Fruit fly (Drosophila melanogaster) whole organism, embryonic: Measurements from ENCODE around the gene Mst36Fb.

Experiments
- Asciz ChIP-seq: fragments of 200-800 bp; sonication (Bioruptor generic); optimal IDR thresholded peaks from 2 replicates; lab custom pipeline; 2017; ENCODE audit warnings: missing biosample characterization, mild to moderate bottlenecking, missing genetic modification characterization, missing genetic modification reagents
- Atf-2 ChIP-seq: fragments of 200-800 bp; sonication (Bioruptor generic); optimal IDR thresholded peaks from 2 replicates; lab custom pipeline; 2016; ENCODE audit warnings: missing biosample characterization, missing genetic modification characterization
- Atf6 ChIP-seq: fragments of 200-800 bp; sonication (Bioruptor generic); IDR thresholded peaks from 2 replicates; pipeline ENCODE4 v1.3.6; 2022; ENCODE audit warnings: missing biosample characterization, missing genetic modification characterization
- Bgb ChIP-seq: fragments of 200-800 bp; sonication (Bioruptor generic); IDR thresholded peaks from 2 replicates; pipeline ENCODE4 v1.3.6; 2022; ENCODE audit warnings: missing biosample characterization, missing genetic modification characterization; ENCODE audit not compliant: partially characterized antibody
- CG10209 ChIP-seq: fragments of 200-800 bp; sonication (Bioruptor generic); optimal IDR thresholded peaks from 3 replicates; lab custom pipeline; 2017; ENCODE audit warnings: missing biosample characterization, mild to moderate bottlenecking, missing genetic modification characterization, missing genetic modification reagents
- CG10654 ChIP-seq: fragments of 200-800 bp; sonication (Bioruptor generic); optimal IDR thresholded peaks from 2 replicates; lab custom pipeline; 2016; ENCODE audit warnings: missing biosample characterization, missing genetic modification characterization
- CG11504 ChIP-seq: fragments of 200-800 bp; sonication (Bioruptor generic); optimal IDR thresholded peaks from 3 replicates; lab custom pipeline; 2019; ENCODE audit warnings: missing biosample characterization, mild to moderate bottlenecking, missing genetic modification characterization, moderate library complexity
- CG11696 ChIP-seq: fragments of 200-800 bp; sonication (Bioruptor generic); IDR thresholded peaks from 2 replicates; pipeline ENCODE4 v1.3.6; 2022; ENCODE audit warnings: missing biosample characterization, missing genetic modification characterization
- CG13123 ChIP-seq: fragments of 200-800 bp; sonication (Bioruptor generic); optimal IDR thresholded peaks from 2 replicates; lab custom pipeline; 2016; ENCODE audit warnings: missing biosample characterization, missing genetic modification characterization
- CG14441 ChIP-seq: fragments of 200-800 bp; sonication (Bioruptor generic); IDR thresholded peaks from 2 replicates; pipeline ENCODE4 v1.3.6; 2022; ENCODE audit warnings: missing biosample characterization, missing genetic modification characterization
- CG16815 ChIP-seq: fragments of 200-800 bp; sonication (Bioruptor generic); optimal IDR thresholded peaks from 3 replicates; lab custom pipeline; 2017; ENCODE audit warnings: missing biosample characterization, mild to moderate bottlenecking, missing genetic modification characterization
- CG2875 ChIP-seq: fragments of 200-800 bp; sonication (Bioruptor generic); optimal IDR thresholded peaks from 2 replicates; lab custom pipeline; 2017; ENCODE audit warnings: missing biosample characterization, mild to moderate bottlenecking, missing genetic modification characterization, missing genetic modification reagents
- CG30403 ChIP-seq: fragments of 200-800 bp; sonication (Bioruptor generic); optimal IDR thresholded peaks from 3 replicates; lab custom pipeline; 2016; ENCODE audit warnings: missing biosample characterization, missing genetic modification characterization
- CG3065 ChIP-seq: fragments of 200-800 bp; sonication (Bioruptor generic); optimal IDR thresholded peaks from 2 replicates; lab custom pipeline; 2016; ENCODE audit warnings: missing biosample characterization, missing genetic modification characterization
- CG31441 ChIP-seq: fragments of 200-800 bp; sonication (Bioruptor generic); IDR thresholded peaks from 2 replicates; pipeline ENCODE4 v1.3.6; 2022; ENCODE audit warnings: missing biosample characterization, missing genetic modification characterization
- CG3995 ChIP-seq: fragments of 200-800 bp; sonication (Bioruptor generic); optimal IDR thresholded peaks from 3 replicates; lab custom pipeline; 2016; ENCODE audit warnings: missing biosample characterization, missing genetic modification characterization
- CG6175 ChIP-seq: fragments of 200-800 bp; sonication (Bioruptor generic); IDR thresholded peaks from 3 replicates; pipeline ENCODE4 v1.3.6; 2022; ENCODE audit warnings: missing biosample characterization, missing genetic modification characterization
- CG6791 ChIP-seq: fragments of 200-800 bp; sonication (Bioruptor generic); IDR thresholded peaks from 3 replicates; pipeline ENCODE4 v1.3.6; 2022; ENCODE audit warnings: missing biosample characterization, missing genetic modification characterization; ENCODE audit not compliant: partially characterized antibody
- CG6854 ChIP-seq: fragments of 200-800 bp; sonication (Bioruptor generic); optimal IDR thresholded peaks from 3 replicates; lab custom pipeline; 2017; ENCODE audit warnings: missing biosample characterization, mild to moderate bottlenecking, missing genetic modification characterization
- CG7372 ChIP-seq: fragments of 200-800 bp; sonication (Bioruptor generic); IDR thresholded peaks from 2 replicates; pipeline ENCODE4 v1.3.6; 2022; ENCODE audit warnings: missing biosample characterization, missing genetic modification characterization
- CG9609 ChIP-seq: fragments of 200-800 bp; sonication (Bioruptor generic); optimal IDR thresholded peaks from 3 replicates; lab custom pipeline; 2016; ENCODE audit warnings: missing biosample characterization, missing genetic modification characterization
- Chrac-16 ChIP-seq: fragments of 200-800 bp; sonication (Bioruptor generic); optimal IDR thresholded peaks from 3 replicates; lab custom pipeline; 2016; ENCODE audit warnings: missing biosample characterization, missing genetic modification characterization
- CkIIα-i1 ChIP-seq: fragments of 200-800 bp; sonication (Bioruptor generic); IDR thresholded peaks from 2 replicates; pipeline ENCODE4 v1.3.6; 2022; ENCODE audit warnings: missing biosample characterization, missing genetic modification characterization
- Dad ChIP-seq: fragments of 200-800 bp; sonication (Bioruptor generic); optimal IDR thresholded peaks from 3 replicates; lab custom pipeline; 2016; ENCODE audit warnings: missing biosample characterization, missing genetic modification characterization
- Dbx ChIP-seq: fragments of 200-800 bp; sonication (Bioruptor generic); IDR thresholded peaks from 3 replicates; pipeline ENCODE4 v1.3.6; 2022; ENCODE audit warnings: missing biosample characterization, missing genetic modification characterization
- E2f1 ChIP-seq: fragments of 200-800 bp; sonication (Bioruptor generic); IDR thresholded peaks from 2 replicates; pipeline ENCODE4 v1.3.6; 2022; ENCODE audit warnings: missing biosample characterization, missing genetic modification characterization
- Ets97D ChIP-seq: fragments of 200-800 bp; sonication (Bioruptor generic); optimal IDR thresholded peaks from 3 replicates; lab custom pipeline; 2016; ENCODE audit warnings: missing biosample characterization, missing genetic modification characterization
- H15 ChIP-seq: fragments of 200-800 bp; sonication (Bioruptor generic); IDR thresholded peaks from 3 replicates; pipeline ENCODE4 v1.3.6; 2022; ENCODE audit warnings: missing biosample characterization, missing genetic modification characterization
- MESR4 ChIP-seq: fragments of 200-800 bp; sonication (Bioruptor generic); optimal IDR thresholded peaks from 2 replicates; lab custom pipeline; 2018; ENCODE audit warnings: missing biosample characterization, mild to moderate bottlenecking, missing genetic modification characterization, moderate library complexity
- Myb ChIP-seq: fragments of 200-800 bp; sonication (Bioruptor generic); optimal IDR thresholded peaks from 2 replicates; lab custom pipeline; 2016; ENCODE audit warnings: missing biosample characterization, missing genetic modification characterization
- Sin3A ChIP-seq: fragments of >200 bp; optimal IDR thresholded peaks from 2 replicates; lab custom pipeline; 2018
- ara ChIP-seq: fragments of 200-800 bp; sonication (Bioruptor generic); IDR thresholded peaks from 2 replicates; pipeline ENCODE4 v1.3.6; 2022; ENCODE audit warnings: missing biosample characterization, missing genetic modification characterization
- ato ChIP-seq: fragments of 200-800 bp; sonication (Bioruptor generic); IDR thresholded peaks from 2 replicates; pipeline ENCODE4 v1.3.6; 2022; ENCODE audit warnings: missing biosample characterization, missing genetic modification characterization; ENCODE audit not compliant: partially characterized antibody
- bsh ChIP-seq, 2 experiments: fragments of 200-800 bp; sonication (Bioruptor generic); optimal IDR thresholded peaks; 2 replicates each; lab custom pipeline; 2017 to 2018; ENCODE audit warnings: mild to moderate bottlenecking in 2 of 2, missing biosample characterization in 2 of 2, missing genetic modification characterization in 2 of 2, moderate library complexity in 1 of 2
- cato ChIP-seq: fragments of 200-800 bp; sonication (Bioruptor generic); optimal IDR thresholded peaks from 2 replicates; lab custom pipeline; 2016; ENCODE audit warnings: missing biosample characterization, missing genetic modification characterization, borderline replicate concordance
- chm ChIP-seq: fragments of 200-800 bp; sonication (Bioruptor generic); IDR thresholded peaks from 2 replicates; pipeline ENCODE4 v1.3.6; 2022; ENCODE audit warnings: missing biosample characterization, missing genetic modification characterization
- da ChIP-seq: fragments of 200-800 bp; sonication (Bioruptor generic); optimal IDR thresholded peaks from 2 replicates; lab custom pipeline; 2016; ENCODE audit warnings: missing biosample characterization, missing genetic modification characterization
- h ChIP-seq: fragments of >200 bp; optimal IDR thresholded peaks from 2 replicates; lab custom pipeline; 2017
- ham ChIP-seq: fragments of 200-800 bp; sonication (Bioruptor generic); IDR thresholded peaks from 2 replicates; pipeline ENCODE4 v1.3.6; 2022; ENCODE audit warnings: missing biosample characterization, missing genetic modification characterization
- jigr1 ChIP-seq: fragments of 200-800 bp; sonication (Bioruptor generic); IDR thresholded peaks from 3 replicates; pipeline ENCODE4 v1.3.6; 2022; ENCODE audit warnings: missing biosample characterization, missing genetic modification characterization
- jing ChIP-seq: fragments of 200-800 bp; sonication (Bioruptor generic); optimal IDR thresholded peaks from 2 replicates; lab custom pipeline; 2018; ENCODE audit warnings: missing biosample characterization, mild to moderate bottlenecking, missing genetic modification characterization
- klu ChIP-seq: fragments of 200-800 bp; sonication (Bioruptor generic); IDR thresholded peaks from 2 replicates; pipeline ENCODE4 v1.3.6; 2022; ENCODE audit warnings: missing biosample characterization, missing genetic modification characterization
- lmd ChIP-seq: fragments of 200-800 bp; sonication (Bioruptor generic); IDR thresholded peaks from 2 replicates; pipeline ENCODE4 v1.3.6; 2022; ENCODE audit warnings: missing biosample characterization, missing genetic modification characterization
- peb ChIP-seq: fragments of 200-800 bp; sonication (Bioruptor generic); IDR thresholded peaks from 2 replicates; pipeline ENCODE4 v1.3.6; 2022; ENCODE audit warnings: missing biosample characterization, missing genetic modification characterization
- pho ChIP-seq: fragments of 200-800 bp; sonication (Bioruptor generic); optimal IDR thresholded peaks from 2 replicates; lab custom pipeline; 2016; ENCODE audit warnings: missing biosample characterization, missing genetic modification characterization
- rib ChIP-seq: fragments of 200-800 bp; sonication (Bioruptor generic); IDR thresholded peaks from 2 replicates; pipeline ENCODE4 v1.3.6; 2022; ENCODE audit warnings: missing biosample characterization, missing genetic modification characterization
- ro ChIP-seq: fragments of 200-800 bp; sonication (Bioruptor generic); IDR thresholded peaks from 2 replicates; pipeline ENCODE4 v1.3.6; 2022; ENCODE audit warnings: missing biosample characterization, missing genetic modification characterization
- run ChIP-seq: fragments of 200-800 bp; sonication (Bioruptor generic); optimal IDR thresholded peaks from 3 replicates; lab custom pipeline; 2018; ENCODE audit warnings: missing biosample characterization, mild to moderate bottlenecking, missing genetic modification characterization
- sisA ChIP-seq: fragments of 200-800 bp; sonication (Bioruptor generic); IDR thresholded peaks from 2 replicates; pipeline ENCODE4 v1.3.6; 2022; ENCODE audit warnings: missing biosample characterization, missing genetic modification characterization
- stwl ChIP-seq: fragments of 200-800 bp; sonication (Bioruptor generic); optimal IDR thresholded peaks from 3 replicates; lab custom pipeline; 2018; ENCODE audit warnings: missing biosample characterization, mild to moderate bottlenecking, missing genetic modification characterization, moderate library complexity
- sug ChIP-seq: fragments of 200-800 bp; optimal IDR thresholded peaks from 2 replicates; lab custom pipeline; 2019; ENCODE audit warnings: missing biosample characterization, mild to moderate bottlenecking, missing genetic modification characterization, moderate library complexity
- ttk ChIP-seq: fragments of 200-800 bp; sonication (Bioruptor generic); IDR thresholded peaks from 2 replicates; pipeline ENCODE4 v2.1.2; 2022; ENCODE audit warnings: missing biosample characterization, missing genetic modification characterization
- wdn ChIP-seq: fragments of 200-800 bp; sonication (Bioruptor generic); IDR thresholded peaks from 2 replicates; pipeline ENCODE4 v1.3.6; 2022; ENCODE audit warnings: missing biosample characterization, missing genetic modification characterization

Mst36Fb gene

dm6 chr2L:18653328-18653675, 21.6 kb downstream of the Mst36Fb start (continued):
- peak; percentile 58 for TF ChIP-seq E2f1 (GFP tag; lab: Robert Waterston, UW)
- peak; percentile 60; the same call in 1 of the 2 replicates for TF ChIP-seq CG11696 (GFP tag; lab: Robert Waterston, UW)
- no peak; the same call in 1 of the 2 replicates for TF ChIP-seq chm (GFP tag; lab: Robert Waterston, UW)
- TF ChIP-seq Sin3A (lab: Kevin White, UChicago) = no peak
- TF ChIP-seq MESR4 (GFP tag; lab: Kevin White, UChicago) = no peak
- TF ChIP-seq CG9609 (GFP tag; lab: Kevin White, UChicago) = no peak
- TF ChIP-seq CG14441 (GFP tag; lab: Robert Waterston, UW) = peak; percentile 67
- peak; percentile 21 for TF ChIP-seq CG3065 (GFP tag; lab: Kevin White, UChicago)
- peak; percentile 72 for TF ChIP-seq jing (GFP tag; lab: Kevin White, UChicago)
- TF ChIP-seq CG7372 = peak; percentile 31; the same call in 1 of the 2 replicates
- peak; percentile 91 for TF ChIP-seq ara (GFP tag; lab: Robert Waterston, UW)
- no peak for TF ChIP-seq ato
- peak in 1 of 2 experiments; percentile 76 for TF ChIP-seq bsh (GFP tag; optimal IDR thresholded peaks at IDR 0.05; lab: Kevin White, UChicago)
- no peak for TF ChIP-seq CkIIα-i1 (GFP tag; lab: Robert Waterston, UW)
- peak; percentile 85 for TF ChIP-seq CG31441 (GFP tag; lab: Robert Waterston, UW)
- peak; percentile 65 for TF ChIP-seq Dad
- TF ChIP-seq klu (GFP tag; lab: Robert Waterston, UW) = no peak
- no peak for TF ChIP-seq rib (GFP tag; lab: Robert Waterston, UW)
- peak; percentile 69 for TF ChIP-seq sisA (GFP tag; lab: Robert Waterston, UW)
- TF ChIP-seq CG6791 (GFP tag; lab: Robert Waterston, UW) = no peak
- no peak for TF ChIP-seq Dbx
- no peak for TF ChIP-seq CG6854
- TF ChIP-seq ro = peak; percentile 56
- peak; percentile 24 for TF ChIP-seq CG13123
- TF ChIP-seq Chrac-16 = peak; percentile 15
- TF ChIP-seq wdn (GFP tag; lab: Robert Waterston, UW) = no peak
- no peak for TF ChIP-seq pho (GFP tag; lab: Kevin White, UChicago)
- TF ChIP-seq CG30403 (GFP tag; lab: Kevin White, UChicago) = peak; percentile 65
- TF ChIP-seq peb (GFP tag; lab: Robert Waterston, UW) = peak; percentile 82
- TF ChIP-seq run (tag; lab: Kevin White, UChicago) = peak; percentile 2
- peak; percentile 61 for TF ChIP-seq CG10654 (GFP tag; lab: Kevin White, UChicago)
- TF ChIP-seq sug (tag; lab: Kevin White, UChicago) = no peak
- peak; percentile 75 for TF ChIP-seq H15 (GFP tag; lab: Robert Waterston, UW)
- peak; percentile 64 for TF ChIP-seq CG11504 (tag; lab: Kevin White, UChicago)
- no peak for TF ChIP-seq da
- peak; percentile 36 for TF ChIP-seq Ets97D
- TF ChIP-seq Atf6 (GFP tag; lab: Robert Waterston, UW) = no peak
- TF ChIP-seq ttk = peak; percentile 75
- no peak for TF ChIP-seq ham (GFP tag; lab: Robert Waterston, UW)
- TF ChIP-seq CG16815 = no peak
- peak; percentile 45; the same call in 1 of the 3 replicates for TF ChIP-seq CG6175 (GFP tag; lab: Robert Waterston, UW)
- TF ChIP-seq stwl = peak; percentile 17
- no peak for TF ChIP-seq Bgb
- no peak for TF ChIP-seq CG3995 (GFP tag; lab: Kevin White, UChicago)
- TF ChIP-seq CG2875 (GFP tag; lab: Kevin White, UChicago) = peak; percentile 69
- peak; percentile 12 for TF ChIP-seq CG10209 (GFP tag; lab: Kevin White, UChicago)
- peak; percentile 4 for TF ChIP-seq Atf-2 (GFP tag; lab: Kevin White, UChicago)
- no peak for TF ChIP-seq Myb (GFP tag; lab: Kevin White, UChicago)
- no peak for TF ChIP-seq h (lab: Kevin White, UChicago)
- TF ChIP-seq lmd (GFP tag; lab: Robert Waterston, UW) = peak; percentile 75
- peak; percentile 70 for TF ChIP-seq Asciz (GFP tag; lab: Kevin White, UChicago)
- no peak for TF ChIP-seq jigr1 (GFP tag; lab: Robert Waterston, UW)
- TF ChIP-seq cato (GFP tag; lab: Kevin White, UChicago) = no peak
